Worm (Caenorhabditis elegans): Measurements from ENCODE around the gene T23G7.2.

Gene T23G7.2

ce11 chrII:9139172-9139700, 33.5 kb downstream of the T23G7.2 start, which contains the start of gene Y9C2UA.1:
Gene Y9C2UA.1 (plus strand): TSS chrII:9139650.
- TF ChIP-seq ceh-16 (tag; optimal IDR thresholded peaks at IDR 0.05): no peak
- no peak for TF ChIP-seq ztf-4 (tag; optimal IDR thresholded peaks at IDR 0.05)
- no peak for TF ChIP-seq nhr-77 (tag; optimal IDR thresholded peaks at IDR 0.05)

ce11 chrII:9137803-9138202, 34.9 kb downstream of the T23G7.2 start, which contains the start of gene C16D2.3:
Gene C16D2.3 (plus strand): TSS chrII:9138103.
- TF ChIP-seq hmg-11 (tag; optimal IDR thresholded peaks at IDR 0.05) (no peak), zag-1 (tag; optimal IDR thresholded peaks at IDR 0.05) (no peak), sea-2 (GFP tag; optimal IDR thresholded peaks at IDR 0.05) (no peak), nhr-28 (tag; optimal IDR thresholded peaks at IDR 0.05) (no peak), fkh-2 (tag; optimal IDR thresholded peaks at IDR 0.05) (no peak), R02D3.7 (tag; optimal IDR thresholded peaks at IDR 0.05) (no peak), ztf-4 (tag; optimal IDR thresholded peaks at IDR 0.05) (no peak), elt-3 (tag; optimal IDR thresholded peaks at IDR 0.05) (no peak), nhr-11 (tag; optimal IDR thresholded peaks at IDR 0.05) (no peak), unc-39 (tag; optimal IDR thresholded peaks at IDR 0.05) (no peak), nhr-12 (tag; optimal IDR thresholded peaks at IDR 0.05) (no peak), nhr-23 (tag; optimal IDR thresholded peaks at IDR 0.05) (no peak), lin-15B (tag; optimal IDR thresholded peaks at IDR 0.05) (no peak), nhr-43 (tag; optimal IDR thresholded peaks at IDR 0.05; ENCODE audit: poor library complexity, severe bottlenecking) (no peak), ama-1 (optimal IDR thresholded peaks at IDR 0.05) (no peak), mml-1 (tag; optimal IDR thresholded peaks at IDR 0.05) (no peak), jun-1 (tag; optimal IDR thresholded peaks at IDR 0.05) (no peak)

DNA sequence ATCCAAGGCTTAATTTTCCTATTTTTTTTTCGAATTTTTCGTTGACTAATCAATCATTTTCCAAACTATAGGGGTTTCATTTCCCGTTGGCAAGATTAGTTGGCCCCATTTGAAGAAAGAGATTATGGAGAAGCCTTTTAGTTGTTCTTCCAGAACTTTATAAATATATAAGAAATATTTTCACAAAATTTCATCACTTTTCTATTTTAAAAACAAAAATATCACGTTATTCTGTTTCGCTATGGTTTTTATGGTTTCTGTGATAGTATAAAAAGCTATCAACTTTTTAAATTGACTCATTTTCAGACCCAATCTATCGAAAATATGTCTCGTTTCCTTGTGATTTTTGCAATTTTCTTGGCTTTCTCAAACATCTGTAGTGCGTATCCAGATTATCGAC, 36.9 kb downstream of the T23G7.2 start, which contains the start of gene nlp-78:
TSS of gene nlp-78 (plus strand) at position 301 of the 400 bp plus-strand sequence.
- TF ChIP-seq lin-15B (tag; optimal IDR thresholded peaks at IDR 0.05): no peak
- no peak for TF ChIP-seq elt-2 (tag; optimal IDR thresholded peaks at IDR 0.05)
- no peak for TF ChIP-seq daf-12 (tag; optimal IDR thresholded peaks at IDR 0.05)
- no peak for TF ChIP-seq mdl-1 (tag; optimal IDR thresholded peaks at IDR 0.05)
- TF ChIP-seq elt-1 (tag; optimal IDR thresholded peaks at IDR 0.05): no peak

ce11 chrII:9132338-9132737, 40.4 kb downstream of the T23G7.2 start:
- TF ChIP-seq snpc-4 (tag; optimal IDR thresholded peaks at IDR 0.05) (no peak), lsy-12 (tag; optimal IDR thresholded peaks at IDR 0.05) (peak; percentile 62), zag-1 (tag; optimal IDR thresholded peaks at IDR 0.05) (no peak), nhr-67 (tag; optimal IDR thresholded peaks at IDR 0.05) (no peak), ceh-28 (tag; optimal IDR thresholded peaks at IDR 0.05) (peak; percentile 14), fkh-2 (tag; optimal IDR thresholded peaks at IDR 0.05) (no peak), nhr-43 (tag; optimal IDR thresholded peaks at IDR 0.05; ENCODE audit: poor library complexity, severe bottlenecking) (peak; percentile 12)

ce11 chrII:9131363-9131762, 41.4 kb downstream of the T23G7.2 start, which contains the start of gene C16D2.1:
Gene C16D2.1 (plus strand): TSS chrII:9131663.
- TF ChIP-seq mml-1 (tag; optimal IDR thresholded peaks at IDR 0.05) (no peak), aly-2 (tag; optimal IDR thresholded peaks at IDR 0.05) (no peak), nhr-76 (tag; optimal IDR thresholded peaks at IDR 0.05) (no peak), elt-1 (tag; optimal IDR thresholded peaks at IDR 0.05) (no peak), fkh-10 (GFP tag; optimal IDR thresholded peaks at IDR 0.05) (no peak), nhr-12 (tag; optimal IDR thresholded peaks at IDR 0.05) (no peak), nhr-25 (tag; optimal IDR thresholded peaks at IDR 0.05) (no peak), fkh-2 (tag; optimal IDR thresholded peaks at IDR 0.05) (no peak), pha-4 (tag; optimal IDR thresholded peaks at IDR 0.05) (no peak)

- TF ChIP-seq nhr-12 (tag; optimal IDR thresholded peaks at IDR 0.05): no peak
- peak; percentile 23 for TF ChIP-seq nhr-11 (tag; optimal IDR thresholded peaks at IDR 0.05)
- TF ChIP-seq nhr-25 (tag; optimal IDR thresholded peaks at IDR 0.05): peak; percentile 49
Measured at ce11 chrII:9130339-9130738, 42.4 kb downstream of the T23G7.2 start.
